Fruit fly (Drosophila melanogaster) whole organism, embryonic: ENCODE measurements around the gene Cyp4d21.

Experiments
- CG1529 ChIP-seq: fragments of 200-800 bp; sonication (Bioruptor generic); optimal IDR thresholded peaks from 3 replicates; lab custom pipeline; 2018; ENCODE audit warnings: missing biosample characterization, missing genetic modification characterization
- CG15479 ChIP-seq: fragments of 200-800 bp; sonication (Bioruptor generic); optimal IDR thresholded peaks from 3 replicates; lab custom pipeline; 2019; ENCODE audit warnings: missing biosample characterization, mild to moderate bottlenecking, missing genetic modification characterization, moderate library complexity
- grn ChIP-seq: fragments of 200-800 bp; sonication (Bioruptor generic); optimal IDR thresholded peaks from 3 replicates; lab custom pipeline; 2017; ENCODE audit warnings: missing biosample characterization, missing genetic modification characterization
- so ChIP-seq: fragments of 200-800 bp; sonication (Bioruptor generic); IDR thresholded peaks from 3 replicates; pipeline ENCODE4 v1.3.6; 2022; ENCODE audit warnings: missing biosample characterization, missing genetic modification characterization
- zen2 ChIP-seq: fragments of 200-800 bp; sonication (Bioruptor generic); IDR thresholded peaks from 3 replicates; pipeline ENCODE4 v1.3.6; 2022; ENCODE audit warnings: missing biosample characterization, missing genetic modification characterization; ENCODE audit not compliant: partially characterized antibody

- no peak for TF ChIP-seq CG1529 (GFP tag; lab: Kevin White, UChicago)
- TF ChIP-seq grn (GFP tag; lab: Kevin White, UChicago): no peak
- no peak for TF ChIP-seq so (GFP tag; lab: Robert Waterston, UW)
- TF ChIP-seq CG15479 (GFP tag; lab: Kevin White, UChicago): no peak
- no peak for TF ChIP-seq zen2 (GFP tag; lab: Robert Waterston, UW)
These were observed 13.2 kb downstream of the Cyp4d21 start for dm6 chr2L:7618563-7618962.
